Fruit fly (Drosophila melanogaster) whole organism, prepupa: Measurements from ENCODE around the gene aph-1.

Experiments
- Blimp-1 ChIP-seq: fragments of 200-800 bp; sonication (Bioruptor generic); optimal IDR thresholded peaks from 3 replicates; lab custom pipeline; 2017; ENCODE audit warnings: missing biosample characterization, missing genetic modification characterization, mild to moderate bottlenecking, moderate library complexity, missing genetic modification reagents
- CG16779 ChIP-seq: fragments of 200-800 bp; sonication (Bioruptor generic); optimal IDR thresholded peaks from 3 replicates; lab custom pipeline; 2017; ENCODE audit warnings: missing biosample characterization, mild to moderate bottlenecking, missing genetic modification characterization
- CG3032 ChIP-seq: fragments of 200-800 bp; optimal IDR thresholded peaks from 2 replicates; lab custom pipeline; 2019; ENCODE audit warnings: missing biosample characterization, mild to moderate bottlenecking, missing genetic modification characterization, moderate library complexity
- CG6854 ChIP-seq: fragments of 200-800 bp; sonication (Bioruptor generic); optimal IDR thresholded peaks from 2 replicates; lab custom pipeline; 2017; ENCODE audit warnings: missing biosample characterization, mild to moderate bottlenecking, missing genetic modification characterization
- Gug ChIP-seq: fragments of 200-800 bp; sonication (Bioruptor generic); IDR thresholded peaks from 2 replicates; pipeline ENCODE4 v1.3.6; 2022; ENCODE audit warnings: missing biosample characterization, missing genetic modification characterization
- Hr38 ChIP-seq: sonication (Bioruptor generic); optimal IDR thresholded peaks from 2 replicates; lab custom pipeline; 2016; ENCODE audit warnings: missing biosample characterization, missing genetic modification characterization
- Hr4 ChIP-seq: fragments of 200-800 bp; sonication (Bioruptor generic); optimal IDR thresholded peaks from 3 replicates; lab custom pipeline; 2016; ENCODE audit warnings: missing biosample characterization, missing genetic modification characterization
- Smox ChIP-seq: fragments of 200-800 bp; sonication (Bioruptor generic); optimal IDR thresholded peaks from 3 replicates; lab custom pipeline; 2016; ENCODE audit warnings: missing biosample characterization, missing genetic modification characterization
- fd59A ChIP-seq: fragments of 200-800 bp; sonication (Bioruptor generic); optimal IDR thresholded peaks from 2 replicates; lab custom pipeline; 2017; ENCODE audit warnings: missing biosample characterization, mild to moderate bottlenecking, missing genetic modification characterization, missing genetic modification reagents

dm6 chr2L:2752460-2753411 is 13.3 kb upstream of the aph-1 start, which contains the start of gene Pgk:
- TF ChIP-seq Hr38 (GFP tag; lab: Kevin White, UChicago) = no peak
- no peak for TF ChIP-seq Blimp-1 (GFP tag; lab: Kevin White, UChicago)
- peak; percentile 72 for TF ChIP-seq Smox (GFP tag; lab: Kevin White, UChicago)
- peak; percentile 55 for TF ChIP-seq Hr4
- TF ChIP-seq fd59A = peak; percentile 7
- peak; percentile 93 for TF ChIP-seq CG6854 (GFP tag; lab: Kevin White, UChicago)
- TF ChIP-seq Gug (GFP tag; lab: Robert Waterston, UW) = no peak
- TF ChIP-seq CG3032 (tag; lab: Kevin White, UChicago) = peak; percentile 52
- TF ChIP-seq CG16779 (tag; lab: Kevin White, UChicago) = peak; percentile 69
